Fruit fly (Drosophila melanogaster) whole organism, embryonic: ENCODE results near the gene Drs.

Experiments used
- ATbp ChIP-seq: fragments of 200-800 bp; sonication (Bioruptor generic); optimal IDR thresholded peaks from 2 replicates; lab custom pipeline; 2017; ENCODE audit warnings: missing biosample characterization, mild to moderate bottlenecking, missing genetic modification characterization, missing genetic modification reagents
- Asciz ChIP-seq: fragments of 200-800 bp; sonication (Bioruptor generic); optimal IDR thresholded peaks from 2 replicates; lab custom pipeline; 2017; ENCODE audit warnings: missing biosample characterization, mild to moderate bottlenecking, missing genetic modification characterization, missing genetic modification reagents
- Atf6 ChIP-seq: fragments of 200-800 bp; sonication (Bioruptor generic); IDR thresholded peaks from 2 replicates; pipeline ENCODE4 v1.3.6; 2022; ENCODE audit warnings: missing biosample characterization, missing genetic modification characterization
- B-H2 ChIP-seq: fragments of 200-800 bp; sonication (Bioruptor generic); optimal IDR thresholded peaks from 2 replicates; lab custom pipeline; 2018; ENCODE audit warnings: missing biosample characterization, mild to moderate bottlenecking, missing genetic modification characterization
- CG10462 ChIP-seq: fragments of 200-800 bp; sonication (Bioruptor generic); optimal IDR thresholded peaks from 2 replicates; lab custom pipeline; 2016; ENCODE audit warnings: missing biosample characterization, missing genetic modification characterization
- CG10654 ChIP-seq: fragments of 200-800 bp; sonication (Bioruptor generic); optimal IDR thresholded peaks from 2 replicates; lab custom pipeline; 2016; ENCODE audit warnings: missing biosample characterization, missing genetic modification characterization
- CG11504 ChIP-seq: fragments of 200-800 bp; sonication (Bioruptor generic); optimal IDR thresholded peaks from 3 replicates; lab custom pipeline; 2019; ENCODE audit warnings: missing biosample characterization, mild to moderate bottlenecking, missing genetic modification characterization, moderate library complexity
- CG1233 ChIP-seq: fragments of 200-800 bp; sonication (Bioruptor generic); optimal IDR thresholded peaks from 4 replicates; lab custom pipeline; 2018; ENCODE audit warnings: missing biosample characterization, mild to moderate bottlenecking, missing genetic modification characterization
- CG13123 ChIP-seq: fragments of 200-800 bp; sonication (Bioruptor generic); optimal IDR thresholded peaks from 2 replicates; lab custom pipeline; 2016; ENCODE audit warnings: missing biosample characterization, missing genetic modification characterization
- CG16863 ChIP-seq: fragments of 200-800 bp; sonication (Bioruptor generic); optimal IDR thresholded peaks from 3 replicates; lab custom pipeline; 2016; ENCODE audit warnings: missing biosample characterization, missing genetic modification characterization
- CG17568 ChIP-seq: fragments of 200-800 bp; sonication (Bioruptor generic); optimal IDR thresholded peaks from 2 replicates; lab custom pipeline; 2018; ENCODE audit warnings: missing biosample characterization, mild to moderate bottlenecking, missing genetic modification characterization, moderate library complexity
- CG18011 ChIP-seq: fragments of 200-800 bp; sonication (Bioruptor generic); optimal IDR thresholded peaks from 2 replicates; lab custom pipeline; 2017; ENCODE audit warnings: missing biosample characterization, missing genetic modification characterization, mild to moderate bottlenecking, moderate library complexity, missing genotype
- CG1832 ChIP-seq: fragments of 200-800 bp; sonication (Bioruptor generic); optimal IDR thresholded peaks from 2 replicates; lab custom pipeline; 2017; ENCODE audit warnings: missing biosample characterization, mild to moderate bottlenecking, missing genetic modification characterization, inconsistent platforms
- CG2120 ChIP-seq: fragments of 200-800 bp; sonication (Bioruptor generic); optimal IDR thresholded peaks from 3 replicates; lab custom pipeline; 2016; ENCODE audit warnings: missing biosample characterization, missing genetic modification characterization
- CG2129 ChIP-seq: fragments of 200-800 bp; sonication (Bioruptor generic); IDR thresholded peaks from 2 replicates; pipeline ENCODE4 v1.3.6; 2022; ENCODE audit warnings: missing biosample characterization, missing genetic modification characterization; ENCODE audit not compliant: partially characterized antibody
- CG4360 ChIP-seq: fragments of 200-800 bp; sonication (Bioruptor generic); IDR thresholded peaks from 2 replicates; pipeline ENCODE4 v1.3.6; 2022; ENCODE audit warnings: missing biosample characterization, missing genetic modification characterization
- CG43689 ChIP-seq: fragments of 200-800 bp; sonication (Bioruptor generic); IDR thresholded peaks from 2 replicates; pipeline ENCODE4 v1.3.6; 2022; ENCODE audit warnings: missing biosample characterization, missing genetic modification characterization
- CG6254 ChIP-seq: fragments of 200-800 bp; sonication (Bioruptor generic); optimal IDR thresholded peaks from 3 replicates; lab custom pipeline; 2017; ENCODE audit warnings: mild to moderate bottlenecking, missing biosample characterization, missing genetic modification reagents, missing genetic modification characterization
- CG7786 ChIP-seq: fragments of 200-800 bp; sonication (Bioruptor generic); optimal IDR thresholded peaks from 2 replicates; lab custom pipeline; 2016; ENCODE audit warnings: missing biosample characterization, missing genetic modification characterization
- CG8089 ChIP-seq: fragments of 200-800 bp; sonication (Bioruptor generic); optimal IDR thresholded peaks from 3 replicates; lab custom pipeline; 2016; ENCODE audit warnings: missing biosample characterization, missing genetic modification characterization
- CG8388 ChIP-seq: fragments of 200-800 bp; sonication (Bioruptor generic); optimal IDR thresholded peaks from 2 replicates; lab custom pipeline; 2019; ENCODE audit warnings: missing biosample characterization, mild to moderate bottlenecking, missing genetic modification characterization, moderate library complexity
- CG8478 ChIP-seq: fragments of >200 bp; optimal IDR thresholded peaks from 2 replicates; lab custom pipeline; 2018
- CG9876 ChIP-seq: fragments of 200-800 bp; sonication (Bioruptor generic); optimal IDR thresholded peaks from 2 replicates; lab custom pipeline; 2016; ENCODE audit warnings: missing biosample characterization, missing genetic modification characterization
- Ets97D ChIP-seq: fragments of 200-800 bp; sonication (Bioruptor generic); optimal IDR thresholded peaks from 3 replicates; lab custom pipeline; 2016; ENCODE audit warnings: missing biosample characterization, missing genetic modification characterization
- Lhr ChIP-seq: fragments of 200-800 bp; sonication (Bioruptor generic); optimal IDR thresholded peaks from 3 replicates; lab custom pipeline; 2017; ENCODE audit warnings: mild to moderate bottlenecking, missing biosample characterization, missing genetic modification reagents, missing genetic modification characterization
- Mrtf ChIP-seq: fragments of 200-800 bp; sonication (Bioruptor generic); IDR thresholded peaks from 3 replicates; pipeline ENCODE4 v1.3.6; 2022; ENCODE audit warnings: missing biosample characterization, missing genetic modification characterization
- Myb ChIP-seq: fragments of 200-800 bp; sonication (Bioruptor generic); optimal IDR thresholded peaks from 2 replicates; lab custom pipeline; 2016; ENCODE audit warnings: missing biosample characterization, missing genetic modification characterization
- NFAT ChIP-seq: fragments of 200-800 bp; sonication (Bioruptor generic); IDR thresholded peaks from 2 replicates; pipeline ENCODE4 v1.3.6; 2022; ENCODE audit warnings: missing biosample characterization, missing genetic modification characterization
- NfI ChIP-seq: fragments of 200-800 bp; sonication (Bioruptor generic); optimal IDR thresholded peaks from 3 replicates; lab custom pipeline; 2018; ENCODE audit warnings: missing biosample characterization, mild to moderate bottlenecking, missing genetic modification characterization, moderate library complexity
- Opbp ChIP-seq: fragments of 200-800 bp; sonication (Bioruptor generic); IDR thresholded peaks from 3 replicates; pipeline ENCODE4 v1.3.6; 2022; ENCODE audit warnings: missing biosample characterization, missing genetic modification characterization; ENCODE audit not compliant: partially characterized antibody
- Spps ChIP-seq: fragments of 200-800 bp; sonication (Bioruptor generic); optimal IDR thresholded peaks from 2 replicates; lab custom pipeline; 2018; ENCODE audit warnings: missing biosample characterization, mild to moderate bottlenecking, missing genetic modification characterization
- Taf1 ChIP-seq: fragments of 200-800 bp; sonication (Bioruptor generic); IDR thresholded peaks from 2 replicates; pipeline ENCODE4 v1.3.6; 2022; ENCODE audit warnings: missing biosample characterization, missing genetic modification characterization
- Tbp ChIP-seq: fragments of >200 bp; optimal IDR thresholded peaks from 2 replicates; lab custom pipeline; 2018; ENCODE audit warnings: missing biosample characterization, missing genetic modification characterization
- al ChIP-seq: fragments of 200-800 bp; sonication (Bioruptor generic); IDR thresholded peaks from 2 replicates; pipeline ENCODE4 v1.3.6; 2022; ENCODE audit warnings: missing biosample characterization, missing genetic modification characterization
- bcd ChIP-seq: fragments of 200-800 bp; sonication (Bioruptor generic); optimal IDR thresholded peaks from 2 replicates; lab custom pipeline; 2017; ENCODE audit warnings: missing biosample characterization, mild to moderate bottlenecking, missing genetic modification characterization
- cad ChIP-seq: fragments of >200 bp; optimal IDR thresholded peaks from 2 replicates; lab custom pipeline; 2017; ENCODE audit warnings: missing biosample characterization, missing genetic modification characterization
- cwo ChIP-seq: fragments of 200-800 bp; sonication (Bioruptor generic); optimal IDR thresholded peaks from 3 replicates; lab custom pipeline; 2017; ENCODE audit warnings: missing biosample characterization, missing genetic modification characterization, mild to moderate bottlenecking, moderate library complexity, missing genetic modification reagents
- dimm ChIP-seq: fragments of 200-800 bp; sonication (Bioruptor generic); IDR thresholded peaks from 2 replicates; pipeline ENCODE4 v1.3.6; 2022; ENCODE audit warnings: missing biosample characterization, missing genetic modification characterization
- gcm2 ChIP-seq: fragments of 200-800 bp; sonication (Bioruptor generic); optimal IDR thresholded peaks from 2 replicates; lab custom pipeline; 2016; ENCODE audit warnings: missing biosample characterization, missing genetic modification characterization
- gsb ChIP-seq: fragments of 200-800 bp; sonication (Bioruptor generic); IDR thresholded peaks from 2 replicates; pipeline ENCODE4 v1.3.6; 2022; ENCODE audit warnings: missing biosample characterization, missing genetic modification characterization
- gt ChIP-seq: fragments of 200-800 bp; sonication (Bioruptor generic); IDR thresholded peaks from 2 replicates; pipeline ENCODE4 v1.3.6; 2022; ENCODE audit warnings: missing biosample characterization, missing genetic modification characterization
- ind ChIP-seq: fragments of 200-800 bp; sonication (Bioruptor generic); optimal IDR thresholded peaks from 3 replicates; lab custom pipeline; 2016; ENCODE audit warnings: missing biosample characterization, missing genetic modification characterization
- jumu ChIP-seq: fragments of 200-800 bp; sonication (Bioruptor generic); optimal IDR thresholded peaks from 3 replicates; lab custom pipeline; 2016; ENCODE audit warnings: missing biosample characterization, missing genetic modification characterization
- lmd ChIP-seq: fragments of 200-800 bp; sonication (Bioruptor generic); IDR thresholded peaks from 2 replicates; pipeline ENCODE4 v1.3.6; 2022; ENCODE audit warnings: missing biosample characterization, missing genetic modification characterization
- mam ChIP-seq: fragments of 200-800 bp; sonication (Bioruptor generic); optimal IDR thresholded peaks from 3 replicates; lab custom pipeline; 2016; ENCODE audit warnings: missing biosample characterization, missing genetic modification characterization
- org-1 ChIP-seq: fragments of 200-800 bp; sonication (Bioruptor generic); optimal IDR thresholded peaks from 2 replicates; lab custom pipeline; 2017; ENCODE audit warnings: missing biosample characterization, missing genetic modification characterization
- otp ChIP-seq: fragments of 200-800 bp; sonication (Bioruptor generic); IDR thresholded peaks from 3 replicates; pipeline ENCODE4, ENCODE4 v1.3.6; 2022; ENCODE audit warnings: missing biosample characterization, missing genetic modification characterization
- p53 ChIP-seq: fragments of 200-800 bp; sonication (Bioruptor generic); optimal IDR thresholded peaks from 2 replicates; lab custom pipeline; 2016; ENCODE audit warnings: missing biosample characterization, missing genetic modification characterization
- scrt ChIP-seq: fragments of 200-800 bp; sonication (Bioruptor generic); optimal IDR thresholded peaks from 2 replicates; lab custom pipeline; 2018; ENCODE audit warnings: missing biosample characterization, mild to moderate bottlenecking, missing genetic modification characterization, moderate library complexity
- sisA ChIP-seq: fragments of 200-800 bp; sonication (Bioruptor generic); IDR thresholded peaks from 2 replicates; pipeline ENCODE4 v1.3.6; 2022; ENCODE audit warnings: missing biosample characterization, missing genetic modification characterization
- sob ChIP-seq: fragments of 200-800 bp; sonication (Bioruptor generic); IDR thresholded peaks from 2 replicates; pipeline ENCODE4 v1.3.6; 2022; ENCODE audit warnings: missing biosample characterization, missing genetic modification characterization
- ttk ChIP-seq: fragments of 200-800 bp; sonication (Bioruptor generic); IDR thresholded peaks from 2 replicates; pipeline ENCODE4 v2.1.2; 2022; ENCODE audit warnings: missing biosample characterization, missing genetic modification characterization
- zfh2 ChIP-seq: fragments of 200-800 bp; sonication (Bioruptor generic); optimal IDR thresholded peaks from 2 replicates; lab custom pipeline; 2016; ENCODE audit warnings: missing biosample characterization, missing genetic modification characterization

The Drs gene

dm6 chr3L:3377965-3378292 lies 8.6 kb downstream of the Drs start, which contains the start of gene Ids (continued):
- TF ChIP-seq NFAT (GFP tag; lab: Robert Waterston, UW) = peak; percentile 62; the same call in 1 of the 2 replicates
- no peak for TF ChIP-seq gt
- TF ChIP-seq CG2129 (GFP tag; lab: Robert Waterston, UW) = no peak
- TF ChIP-seq ind (GFP tag; lab: Kevin White, UChicago) = peak; percentile 56
- no peak for TF ChIP-seq cad (GFP tag; lab: Kevin White, UChicago)
- no peak for TF ChIP-seq CG18011 (GFP tag; lab: Kevin White, UChicago)
- TF ChIP-seq mam = peak; percentile 39
- peak; percentile 67 for TF ChIP-seq CG8388 (GFP tag; lab: Kevin White, UChicago)
- no peak for TF ChIP-seq bcd (GFP tag; lab: Kevin White, UChicago)
- no peak for TF ChIP-seq CG4360
- peak; percentile 24 for TF ChIP-seq Lhr (GFP tag; lab: Kevin White, UChicago)
- peak; percentile 78 for TF ChIP-seq lmd (GFP tag; lab: Robert Waterston, UW)
- no peak for TF ChIP-seq Spps
- no peak for TF ChIP-seq zfh2 (GFP tag; lab: Kevin White, UChicago)
- 0 out of 3 replicates have a peak, but pooled peaks have one; percentile 48 for TF ChIP-seq Mrtf (GFP tag; lab: Robert Waterston, UW)
- peak; percentile 63 for TF ChIP-seq CG6254
- TF ChIP-seq CG10654 (GFP tag; lab: Kevin White, UChicago) = peak; percentile 47
- no peak for TF ChIP-seq B-H2 (GFP tag; lab: Kevin White, UChicago)
- TF ChIP-seq gcm2 (GFP tag; lab: Kevin White, UChicago) = peak; percentile 14
- no peak for TF ChIP-seq Opbp
- no peak for TF ChIP-seq CG8478 (lab: Kevin White, UChicago)
- TF ChIP-seq Tbp (GFP tag; lab: Kevin White, UChicago) = no peak
- TF ChIP-seq CG8089 (GFP tag; lab: Kevin White, UChicago) = no peak
- peak; percentile 74; the same call in 1 of the 3 replicates for TF ChIP-seq otp (GFP tag; lab: Robert Waterston, UW)
- TF ChIP-seq dimm = no peak
- TF ChIP-seq scrt = peak; percentile 42
- peak; percentile 56 for TF ChIP-seq cwo (GFP tag; lab: Kevin White, UChicago)
- TF ChIP-seq CG1832 (GFP tag; lab: Kevin White, UChicago) = no peak
- no peak for TF ChIP-seq p53
- TF ChIP-seq CG7786 (GFP tag; lab: Kevin White, UChicago) = no peak
- TF ChIP-seq ttk (GFP tag; lab: Robert Waterston, UW) = peak; percentile 80
- TF ChIP-seq CG13123 (GFP tag; lab: Kevin White, UChicago) = no peak
- peak; percentile 62 for TF ChIP-seq Asciz (GFP tag; lab: Kevin White, UChicago)
- TF ChIP-seq jumu (GFP tag; lab: Kevin White, UChicago) = no peak
- peak; percentile 6 for TF ChIP-seq CG10462 (GFP tag; lab: Kevin White, UChicago)
- no peak for TF ChIP-seq CG9876 (GFP tag; lab: Kevin White, UChicago)
- no peak for TF ChIP-seq Myb (GFP tag; lab: Kevin White, UChicago)
- peak; percentile 20 for TF ChIP-seq CG1233
- peak; percentile 70 for TF ChIP-seq CG2120 (GFP tag; lab: Kevin White, UChicago)
- TF ChIP-seq sisA = peak; percentile 67
- no peak for TF ChIP-seq CG16863 (GFP tag; lab: Kevin White, UChicago)
- peak; percentile 85 for TF ChIP-seq Atf6 (GFP tag; lab: Robert Waterston, UW)
- TF ChIP-seq sob (GFP tag; lab: Robert Waterston, UW) = peak; percentile 75
- peak; percentile 69; the same call in 1 of the 2 replicates for TF ChIP-seq Taf1 (GFP tag; lab: Robert Waterston, UW)
- peak; percentile 57; the same call in 1 of the 2 replicates for TF ChIP-seq al (GFP tag; lab: Robert Waterston, UW)
- TF ChIP-seq CG43689 = peak; percentile 64
- no peak for TF ChIP-seq CG17568
- TF ChIP-seq NfI = peak; percentile 61
- TF ChIP-seq CG11504 = peak; percentile 80
- TF ChIP-seq Ets97D (GFP tag; lab: Kevin White, UChicago) = peak; percentile 13
- TF ChIP-seq gsb (GFP tag; lab: Robert Waterston, UW) = 0 out of 2 replicates have a peak, but pooled peaks have one; percentile 36
- peak; percentile 24 for TF ChIP-seq ATbp
- peak; percentile 58 for TF ChIP-seq org-1 (GFP tag; lab: Kevin White, UChicago)
